Worm (Caenorhabditis elegans) whole organism, midembryonic: Measurements from ENCODE around the gene vhl-1.

Experiments used
- flt-1 ChIP-seq: fragments of 200-800 bp; sonication (Bioruptor generic); IDR thresholded peaks from 2 replicates; pipeline ENCODE4 v1.3.6; 2022; ENCODE audit warnings: missing genetic modification characterization, missing compliant biosample characterization
- ref-1 ChIP-seq: fragments of 200-800 bp; sonication (Bioruptor generic); conservative IDR thresholded peaks from 2 replicates; pipeline ENCODE4 v1.3.6; 2022; ENCODE audit warnings: missing genetic modification reagents, missing genetic modification characterization, missing compliant biosample characterization
- ztf-23 ChIP-seq: fragments of 200-800 bp; sonication (Bioruptor generic); IDR thresholded peaks from 2 replicates; pipeline ENCODE4 v1.3.6; 2022; ENCODE audit warnings: missing genetic modification reagents, missing genetic modification characterization, missing compliant biosample characterization

DNA sequence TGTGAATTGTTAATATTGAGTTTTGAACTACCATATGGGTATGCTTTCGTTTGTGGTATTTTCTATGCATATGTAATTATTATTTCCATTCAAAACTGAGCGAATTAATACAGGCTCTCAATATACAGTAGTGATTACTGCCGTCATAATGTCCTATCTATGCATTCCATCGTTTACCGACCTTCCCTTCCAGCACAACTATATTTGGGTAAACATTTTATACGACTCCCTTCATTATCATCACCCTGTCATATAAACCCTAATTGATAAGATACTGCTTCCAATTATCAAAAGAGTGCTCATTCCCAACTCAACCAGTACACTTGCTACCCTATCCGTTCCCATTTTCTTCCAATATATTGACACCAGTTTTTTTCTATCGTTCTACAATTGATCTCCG is 17.2 kb upstream of the vhl-1 start:
- TF ChIP-seq flt-1 (no peak), ref-1 (GFP tag; lab: Robert Waterston, UW) (no peak), ztf-23 (GFP tag; lab: Robert Waterston, UW) (no peak)
